Worm (Caenorhabditis elegans): ENCODE data around the gene Y25C1A.8.
"Not testable (repeated sequence)": the region's sequence is repeated elsewhere in the genome, so short reads cannot be mapped to it uniquely, and the experiment has no call there.

The Y25C1A.8 gene

DNA sequence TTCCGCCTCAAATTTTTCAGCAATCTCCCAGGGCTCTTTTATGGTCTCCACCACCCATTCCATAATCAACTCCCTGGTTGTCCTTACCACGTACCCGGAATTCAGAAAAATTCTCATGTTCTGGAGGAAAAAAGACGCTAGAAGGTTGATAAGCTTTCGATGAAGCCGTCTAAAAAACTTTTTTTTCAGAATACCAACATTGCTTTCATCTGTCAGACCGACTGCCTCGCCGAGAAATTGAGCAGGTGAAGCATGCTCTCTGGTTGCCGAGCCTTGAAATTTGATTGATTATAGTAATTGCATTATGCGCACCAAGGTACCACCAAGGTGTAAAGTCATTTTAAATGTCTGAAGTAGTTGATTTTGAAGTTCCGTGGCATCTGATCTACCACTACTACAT, 30.9 kb downstream of the Y25C1A.8 start, which contains the start of gene sri-30:
TSS of gene sri-30 (plus strand) at position 301 of the 400 bp plus-strand sequence.
- no peak for TF ChIP-seq W03F9.2 (tag; optimal IDR thresholded peaks at IDR 0.05)
- no peak for TF ChIP-seq dao-5 (tag; optimal IDR thresholded peaks at IDR 0.05)
- no peak for TF ChIP-seq him-1 (tag; optimal IDR thresholded peaks at IDR 0.05)

DNA sequence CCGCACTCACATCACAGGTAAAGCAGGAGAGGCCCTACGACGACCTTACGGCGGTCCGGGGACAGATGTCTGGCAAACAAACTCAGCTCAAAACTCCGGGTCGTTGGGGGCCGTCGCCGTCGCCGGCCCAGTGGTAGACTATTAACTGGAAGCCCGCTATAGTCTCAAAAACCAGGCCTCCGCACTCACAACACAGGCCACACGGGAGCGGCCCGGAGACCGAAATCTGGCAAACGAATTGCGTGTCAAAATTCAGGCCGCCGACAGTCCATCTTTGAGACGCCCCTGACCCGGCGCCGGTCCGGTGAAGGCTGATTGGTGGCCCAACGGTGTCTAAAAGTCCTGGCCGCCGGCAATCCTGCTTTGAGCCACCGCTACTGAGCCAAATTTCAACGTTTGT, 31.3 kb downstream of the Y25C1A.8 start:
- no peak for TF ChIP-seq dao-5 (tag; optimal IDR thresholded peaks at IDR 0.05)
- TF ChIP-seq him-1 (tag; optimal IDR thresholded peaks at IDR 0.05): no peak
- no peak for TF ChIP-seq W03F9.2 (tag; optimal IDR thresholded peaks at IDR 0.05)

ce11 chrII:3044023-3044422, 32.7 kb downstream of the Y25C1A.8 start, which contains the start of gene sri-29:
Gene sri-29, plus strand, starts transcription at chrII:3044323.
- TF ChIP-seq dao-5 (tag; optimal IDR thresholded peaks at IDR 0.05): no peak
- TF ChIP-seq him-1 (tag; optimal IDR thresholded peaks at IDR 0.05): no peak
- no peak for TF ChIP-seq W03F9.2 (tag; optimal IDR thresholded peaks at IDR 0.05)

DNA sequence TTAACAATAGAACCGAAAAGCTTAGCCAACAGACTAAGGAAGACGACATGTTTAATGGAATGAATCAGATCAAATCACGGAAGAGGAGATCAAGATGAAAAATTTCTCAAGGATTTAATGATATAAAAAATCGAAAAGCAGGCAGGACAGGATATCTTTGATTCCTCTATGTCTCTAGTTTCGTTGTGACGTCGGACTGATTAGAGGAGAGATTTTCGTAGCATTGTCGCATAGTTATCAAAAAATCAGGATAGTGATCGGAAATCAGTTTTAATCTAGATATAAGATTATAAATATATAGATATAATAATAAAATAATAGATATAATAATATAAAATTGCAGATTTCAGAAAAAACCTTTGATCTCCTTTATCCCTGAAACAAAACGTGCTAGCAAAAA, 33.4 kb downstream of the Y25C1A.8 start, which contains the start of gene B0454.8:
TSS of gene B0454.8 (minus strand) at position 101 of the 400 bp plus-strand sequence.
- no peak for TF ChIP-seq him-1 (tag; optimal IDR thresholded peaks at IDR 0.05)
- no peak for TF ChIP-seq W03F9.2 (tag; optimal IDR thresholded peaks at IDR 0.05)
- no peak for TF ChIP-seq dao-5 (tag; optimal IDR thresholded peaks at IDR 0.05)

ce11 chrII:3038453-3038909, 38.3 kb downstream of the Y25C1A.8 start, which contains the start of the genes B0454.26 and B0454.5:
Gene B0454.26, minus strand, starts transcription at chrII:3038553.
Gene B0454.5, plus strand, starts transcription at chrII:3038859.
- no peak for TF ChIP-seq W03F9.2 (tag; optimal IDR thresholded peaks at IDR 0.05)

ce11 chrII:3036344-3036743, 40.4 kb downstream of the Y25C1A.8 start:
- TF ChIP-seq W03F9.2 (tag; optimal IDR thresholded peaks at IDR 0.05) (no peak), dao-5 (tag; optimal IDR thresholded peaks at IDR 0.05) (no peak), him-1 (tag; optimal IDR thresholded peaks at IDR 0.05) (no peak)

DNA sequence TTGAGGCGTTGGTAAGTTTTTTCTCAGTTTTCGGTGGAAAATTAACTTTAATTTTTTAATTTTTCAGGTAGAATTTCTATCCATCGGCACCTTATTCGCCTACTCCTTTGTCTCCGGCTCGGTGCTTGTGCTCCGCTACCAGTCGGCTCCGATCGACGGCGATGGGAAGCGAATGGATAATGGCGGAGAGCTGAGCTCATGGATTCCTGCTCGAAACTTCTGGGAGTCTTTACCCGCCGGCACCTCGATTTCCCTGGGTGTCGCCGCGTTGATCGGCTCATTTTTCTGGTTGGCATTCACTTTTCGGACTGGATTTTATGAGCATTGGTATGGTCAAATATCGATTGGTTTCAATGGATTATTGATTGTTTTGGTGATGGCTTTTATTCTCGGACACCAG, 41.8 kb downstream of the Y25C1A.8 start:
- TF ChIP-seq dao-5 (tag; optimal IDR thresholded peaks at IDR 0.05): no peak
- no peak for TF ChIP-seq W03F9.2 (tag; optimal IDR thresholded peaks at IDR 0.05)
- TF ChIP-seq him-1 (tag; optimal IDR thresholded peaks at IDR 0.05): no peak

- TF ChIP-seq W03F9.2, him-1, dao-5 (tag; optimal IDR thresholded peaks at IDR 0.05): not testable (repeated sequence)
Observed at ce11 chrII:3032480-3032879, 44.3 kb downstream of the Y25C1A.8 start, which contains the start of gene B0454.6. Gene B0454.6, plus strand, starts transcription at chrII:3032780.

DNA sequence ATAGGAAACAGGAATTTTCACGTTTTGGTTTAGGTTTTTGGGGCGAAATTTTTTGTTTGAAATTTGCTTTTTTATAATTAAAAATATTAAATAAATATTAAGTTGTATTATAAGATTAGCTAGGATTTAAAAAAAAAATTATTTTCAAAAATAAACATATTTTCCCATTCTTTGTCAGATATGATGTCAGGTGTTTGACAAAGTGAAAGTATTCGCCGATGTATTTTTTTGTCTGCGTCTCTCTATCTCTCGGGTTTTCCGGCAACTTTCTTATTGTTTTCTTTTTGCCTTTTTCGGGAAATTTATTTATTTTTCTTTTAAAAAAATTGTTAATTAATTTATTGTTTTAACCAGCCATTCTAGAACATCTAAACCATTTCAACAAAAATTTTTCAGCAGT, 46.3 kb downstream of the Y25C1A.8 start:
- TF ChIP-seq dao-5 (tag; optimal IDR thresholded peaks at IDR 0.05) (no peak), him-1 (tag; optimal IDR thresholded peaks at IDR 0.05) (no peak), W03F9.2 (tag; optimal IDR thresholded peaks at IDR 0.05) (no peak)

- no peak for TF ChIP-seq W03F9.2 (tag; optimal IDR thresholded peaks at IDR 0.05)
- TF ChIP-seq dao-5 (tag; optimal IDR thresholded peaks at IDR 0.05): no peak
- TF ChIP-seq him-1 (tag; optimal IDR thresholded peaks at IDR 0.05): no peak
Observed at ce11 chrII:3028264-3028663, 48.5 kb downstream of the Y25C1A.8 start.

ce11 chrII:3024655-3025054, 52.1 kb downstream of the Y25C1A.8 start:
- TF ChIP-seq W03F9.2 (tag; optimal IDR thresholded peaks at IDR 0.05): no peak
- no peak for TF ChIP-seq dao-5 (tag; optimal IDR thresholded peaks at IDR 0.05)
- TF ChIP-seq him-1 (tag; optimal IDR thresholded peaks at IDR 0.05): no peak

DNA sequence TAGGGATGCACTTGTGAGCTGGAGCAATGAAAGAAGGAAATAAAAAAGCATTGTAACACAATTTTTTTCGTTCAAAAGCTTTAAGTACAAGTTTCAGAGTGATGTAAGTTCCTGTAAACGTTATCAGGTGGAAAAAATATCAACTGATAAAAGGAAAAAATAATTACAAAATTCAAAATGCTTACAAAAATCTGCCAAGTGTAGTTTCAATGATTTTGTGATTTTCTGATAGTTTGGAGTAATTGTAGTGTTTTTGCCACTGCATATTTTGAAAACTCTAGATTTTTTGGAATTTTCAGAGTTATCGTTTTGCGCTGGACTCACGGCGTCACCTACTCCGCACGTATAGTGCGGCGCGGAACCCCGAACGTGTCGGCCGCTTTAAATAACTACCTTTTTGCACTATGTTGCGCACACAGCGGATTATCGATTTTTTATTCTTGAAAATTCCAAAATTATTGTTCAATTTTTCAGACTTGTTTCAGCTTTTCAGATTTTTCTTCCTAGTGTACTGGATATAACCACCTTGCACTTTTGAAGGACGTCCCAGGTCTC, 53.3 kb downstream of the Y25C1A.8 start, which contains the start of gene clec-2:
TSS of gene clec-2 (minus strand) at position 51 of the 555 bp plus-strand sequence.
- TF ChIP-seq W03F9.2 (tag; optimal IDR thresholded peaks at IDR 0.05): no peak
- no peak for TF ChIP-seq him-1 (tag; optimal IDR thresholded peaks at IDR 0.05)
- TF ChIP-seq dao-5 (tag; optimal IDR thresholded peaks at IDR 0.05): no peak
